Worm (Caenorhabditis elegans) whole organism, midembryonic: ENCODE data around the gene ugt-37.

Experiments used
- T22C8.4 ChIP-seq: fragments of 200-800 bp; sonication (Bioruptor generic); IDR thresholded peaks from 2 replicates; pipeline ENCODE4 v1.3.6; 2022; ENCODE audit warnings: missing genetic modification characterization, missing compliant biosample characterization
- cog-1 ChIP-seq: sonication (generic microtip); optimal IDR thresholded peaks from 2 replicates; lab custom pipeline; 2016; ENCODE audit warnings: missing genetic modification characterization, missing compliant biosample characterization
- flt-1 ChIP-seq: fragments of 200-800 bp; sonication (Bioruptor generic); IDR thresholded peaks from 2 replicates; pipeline ENCODE4 v1.3.6; 2022; ENCODE audit warnings: missing genetic modification characterization, missing compliant biosample characterization
- klf-2 ChIP-seq: fragments of 200-800 bp; sonication (Bioruptor generic); conservative IDR thresholded peaks from 2 replicates; pipeline ENCODE4 v1.3.6; 2022; ENCODE audit warnings: missing genetic modification reagents, missing genetic modification characterization, missing compliant biosample characterization
- med-1 ChIP-seq: sonication (generic microtip); optimal IDR thresholded peaks from 2 replicates; lab custom pipeline; 2017; ENCODE audit warnings: missing genetic modification characterization, mild to moderate bottlenecking, missing compliant biosample characterization, antibody characterized with exemption, missing genetic modification reagents; ENCODE audit not compliant: insufficient read depth
- ref-1 ChIP-seq: fragments of 200-800 bp; sonication (Bioruptor generic); conservative IDR thresholded peaks from 2 replicates; pipeline ENCODE4 v1.3.6; 2022; ENCODE audit warnings: missing genetic modification reagents, missing genetic modification characterization, missing compliant biosample characterization
- tab-1 ChIP-seq: fragments of 200-800 bp; sonication (Bioruptor generic); IDR thresholded peaks from 2 replicates; pipeline ENCODE4 v1.3.6; 2022; ENCODE audit warnings: missing genetic modification characterization, missing compliant biosample characterization
- ztf-23 ChIP-seq: fragments of 200-800 bp; sonication (Bioruptor generic); IDR thresholded peaks from 2 replicates; pipeline ENCODE4 v1.3.6; 2022; ENCODE audit warnings: missing genetic modification reagents, missing genetic modification characterization, missing compliant biosample characterization
- ztf-29 ChIP-seq: fragments of 200-800 bp; sonication (Bioruptor generic); IDR thresholded peaks from 2 replicates; pipeline ENCODE4 v1.3.6; 2022; ENCODE audit warnings: missing genetic modification reagents, missing genetic modification characterization, missing compliant biosample characterization

Gene ugt-37

DNA sequence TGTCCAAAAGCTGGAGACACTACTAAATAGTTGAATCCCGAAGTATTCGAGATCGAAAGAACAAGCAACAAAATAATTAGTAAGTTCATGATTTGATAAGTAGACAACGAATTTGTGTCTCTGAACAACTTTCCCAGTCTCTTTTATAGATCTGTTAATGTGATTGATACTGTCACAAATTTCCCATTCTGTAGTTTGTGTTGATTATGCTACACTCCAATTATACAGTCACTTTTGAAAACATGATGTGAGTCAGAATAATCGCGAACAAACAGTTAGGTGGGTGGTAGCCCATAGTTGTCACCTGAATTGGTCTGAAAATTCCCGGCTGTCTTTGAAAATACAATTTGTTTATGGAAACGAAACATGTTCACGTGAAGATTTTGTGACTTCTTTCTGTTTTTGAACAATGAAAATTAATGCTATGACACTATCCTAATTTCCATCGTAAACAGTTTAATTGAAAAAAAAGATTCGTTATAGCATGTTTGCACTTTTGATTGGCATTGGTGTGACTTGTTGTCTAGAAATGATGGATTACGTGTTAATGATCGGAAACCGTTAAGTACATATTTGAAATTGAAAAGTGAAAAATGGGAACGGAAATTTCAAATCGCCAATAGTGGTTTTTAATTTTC, 18.5 kb upstream of the ugt-37 start, which contains the start of gene ugt-41:
Gene ugt-41 (minus strand): TSS at position 119 of the 638 bp plus-strand sequence.
- TF ChIP-seq tab-1 (GFP tag; lab: Robert Waterston, UW) (no peak), klf-2 (GFP tag; lab: Robert Waterston, UW) (no peak), ztf-23 (GFP tag; lab: Robert Waterston, UW) (no peak), ztf-29 (GFP tag; lab: Robert Waterston, UW) (no peak), T22C8.4 (GFP tag; lab: Robert Waterston, UW) (no peak), cog-1 (tag; lab: Kevin White, UChicago) (no peak), ref-1 (GFP tag; lab: Robert Waterston, UW) (no peak), flt-1 (GFP tag; lab: Robert Waterston, UW) (no peak), med-1 (no peak)

ce11 chrV:7159391-7159790, 14.3 kb upstream of the ugt-37 start, which contains the start of gene str-204:
str-204 (plus strand) TSS chrV:7159691.
- TF ChIP-seq cog-1 (tag; lab: Kevin White, UChicago) (no peak), ref-1 (GFP tag; lab: Robert Waterston, UW) (no peak), ztf-29 (GFP tag; lab: Robert Waterston, UW) (no peak), med-1 (no peak), flt-1 (GFP tag; lab: Robert Waterston, UW) (no peak), tab-1 (GFP tag; lab: Robert Waterston, UW) (no peak), T22C8.4 (GFP tag; lab: Robert Waterston, UW) (no peak), klf-2 (GFP tag; lab: Robert Waterston, UW) (no peak), ztf-23 (GFP tag; lab: Robert Waterston, UW) (no peak)

ce11 chrV:7157089-7157488, 12.0 kb upstream of the ugt-37 start, which contains the start of gene ugt-39:
ugt-39 (plus strand) TSS chrV:7157142.
- TF ChIP-seq cog-1 (tag; lab: Kevin White, UChicago) = no peak
- TF ChIP-seq med-1 = no peak
- no peak for TF ChIP-seq ztf-29 (GFP tag; lab: Robert Waterston, UW)
- no peak for TF ChIP-seq T22C8.4 (GFP tag; lab: Robert Waterston, UW)
- TF ChIP-seq flt-1 (GFP tag; lab: Robert Waterston, UW) = no peak
- TF ChIP-seq tab-1 (GFP tag; lab: Robert Waterston, UW) = no peak
- no peak for TF ChIP-seq ztf-23 (GFP tag; lab: Robert Waterston, UW)
- TF ChIP-seq ref-1 (GFP tag; lab: Robert Waterston, UW) = no peak
- no peak for TF ChIP-seq klf-2 (GFP tag; lab: Robert Waterston, UW)

- no peak for TF ChIP-seq ztf-29 (GFP tag; lab: Robert Waterston, UW)
- TF ChIP-seq cog-1 (tag; lab: Kevin White, UChicago) = no peak
- no peak for TF ChIP-seq ztf-23 (GFP tag; lab: Robert Waterston, UW)
- TF ChIP-seq T22C8.4 (GFP tag; lab: Robert Waterston, UW) = no peak
- no peak for TF ChIP-seq flt-1 (GFP tag; lab: Robert Waterston, UW)
- TF ChIP-seq med-1 = no peak
- no peak for TF ChIP-seq ref-1 (GFP tag; lab: Robert Waterston, UW)
- no peak for TF ChIP-seq klf-2 (GFP tag; lab: Robert Waterston, UW)
Observed at ce11 chrV:7156079-7156478, 11.0 kb upstream of the ugt-37 start, which contains the start of gene F10D2.10. F10D2.10 (minus strand) TSS chrV:7156179.

DNA sequence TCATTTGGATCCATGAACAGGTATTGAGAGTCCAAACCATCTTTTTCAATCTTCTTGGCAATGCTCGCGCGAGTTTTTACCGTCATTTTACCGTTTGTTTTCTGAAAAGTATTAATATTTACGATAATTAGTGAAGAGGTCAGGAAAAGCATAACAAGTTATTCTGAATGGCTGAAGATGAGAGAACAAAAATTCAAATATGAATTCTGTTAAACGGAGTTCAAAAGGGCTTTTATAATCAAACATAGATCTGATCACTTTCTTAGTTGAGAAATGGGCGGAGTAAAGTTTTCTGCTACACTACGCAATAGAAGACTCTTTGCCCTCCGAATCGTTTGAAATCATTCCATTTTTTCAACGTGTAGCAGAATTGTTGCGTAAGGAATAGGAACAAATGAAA, 7.9 kb upstream of the ugt-37 start, which contains the start of gene fat-7:
Gene fat-7 (minus strand): TSS at position 101 of the 400 bp plus-strand sequence.
- TF ChIP-seq klf-2 (GFP tag; lab: Robert Waterston, UW) (no peak), T22C8.4 (GFP tag; lab: Robert Waterston, UW) (no peak), flt-1 (GFP tag; lab: Robert Waterston, UW) (no peak), ref-1 (GFP tag; lab: Robert Waterston, UW) (no peak), ztf-29 (GFP tag; lab: Robert Waterston, UW) (no peak), tab-1 (GFP tag; lab: Robert Waterston, UW) (no peak), ztf-23 (GFP tag; lab: Robert Waterston, UW) (no peak)

ce11 chrV:7150570-7150969, 5.5 kb upstream of the ugt-37 start, which contains the start of gene F10D2.8:
F10D2.8 (minus strand) TSS chrV:7150714.
- no peak for TF ChIP-seq ref-1 (GFP tag; lab: Robert Waterston, UW)
- TF ChIP-seq klf-2 (GFP tag; lab: Robert Waterston, UW) = no peak
- no peak for TF ChIP-seq tab-1 (GFP tag; lab: Robert Waterston, UW)
- no peak for TF ChIP-seq med-1
- no peak for TF ChIP-seq flt-1 (GFP tag; lab: Robert Waterston, UW)
- TF ChIP-seq cog-1 (tag; lab: Kevin White, UChicago) = no peak
- no peak for TF ChIP-seq ztf-23 (GFP tag; lab: Robert Waterston, UW)
- no peak for TF ChIP-seq ztf-29 (GFP tag; lab: Robert Waterston, UW)
- TF ChIP-seq T22C8.4 (GFP tag; lab: Robert Waterston, UW) = no peak

DNA sequence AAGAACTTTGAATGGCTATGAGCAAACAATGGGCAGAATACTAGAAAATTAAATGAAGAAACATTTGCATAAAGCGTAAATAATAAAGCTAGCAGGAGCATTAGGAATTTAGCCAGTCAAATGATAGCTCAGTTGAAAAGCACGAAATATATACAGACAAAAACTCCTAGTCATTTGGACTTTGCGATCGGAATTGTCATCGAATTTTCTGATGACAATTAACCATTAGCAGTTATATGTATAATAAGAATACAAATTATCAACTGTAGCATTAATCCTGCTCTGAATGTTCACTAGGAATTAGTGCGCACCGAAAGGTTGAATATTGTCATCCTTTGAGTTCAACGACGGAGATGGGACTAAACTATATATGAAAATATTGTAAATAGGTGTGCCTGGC, 2.3 kb upstream of the ugt-37 start, which contains the start of gene ugt-38:
Gene ugt-38 (minus strand): TSS at position 101 of the 400 bp plus-strand sequence.
- TF ChIP-seq ztf-29 (GFP tag; lab: Robert Waterston, UW) = no peak
- TF ChIP-seq T22C8.4 (GFP tag; lab: Robert Waterston, UW) = no peak
- no peak for TF ChIP-seq cog-1 (tag; lab: Kevin White, UChicago)
- no peak for TF ChIP-seq klf-2 (GFP tag; lab: Robert Waterston, UW)
- TF ChIP-seq ref-1 (GFP tag; lab: Robert Waterston, UW) = no peak
- TF ChIP-seq med-1 = no peak
- TF ChIP-seq flt-1 (GFP tag; lab: Robert Waterston, UW) = no peak

DNA sequence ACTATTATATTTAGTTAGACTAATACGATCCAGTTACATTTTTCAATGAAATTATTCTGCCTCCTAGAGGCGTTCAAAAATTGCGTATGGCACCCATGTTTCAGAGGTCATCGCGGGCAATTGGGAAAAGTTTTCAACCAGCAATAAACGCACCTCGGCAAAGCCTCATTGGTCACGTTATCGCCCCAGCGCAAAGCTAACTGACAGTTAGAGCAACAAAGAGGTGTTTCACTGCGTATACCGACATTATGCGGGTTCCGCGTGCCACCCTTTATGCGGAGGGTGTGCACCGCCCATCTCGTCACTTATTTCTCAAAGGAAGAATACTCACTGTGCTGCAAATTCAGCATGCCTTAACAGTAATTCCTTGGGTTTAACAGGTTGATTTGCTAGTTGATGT, 2.5 kb downstream of the ugt-37 start:
- TF ChIP-seq cog-1 (tag; lab: Kevin White, UChicago) = no peak
- TF ChIP-seq ztf-23 (GFP tag; lab: Robert Waterston, UW) = no peak
- TF ChIP-seq ztf-29 (GFP tag; lab: Robert Waterston, UW) = no peak
- TF ChIP-seq med-1 = no peak
- no peak for TF ChIP-seq klf-2 (GFP tag; lab: Robert Waterston, UW)
- TF ChIP-seq ref-1 (GFP tag; lab: Robert Waterston, UW) = no peak
- no peak for TF ChIP-seq T22C8.4 (GFP tag; lab: Robert Waterston, UW)
- TF ChIP-seq tab-1 (GFP tag; lab: Robert Waterston, UW) = no peak
- TF ChIP-seq flt-1 (GFP tag; lab: Robert Waterston, UW) = no peak
